Worm (Caenorhabditis elegans): ENCODE results near the gene srt-33.

ce11 chrV:14312695-14313094 lies 33.0 kb upstream of the srt-33 start, which contains the start of gene F14D7.8:
- no peak for TF ChIP-seq pqm-1 (tag; optimal IDR thresholded peaks at IDR 0.05)
- TF ChIP-seq nhr-11 (tag; optimal IDR thresholded peaks at IDR 0.05), result no peak
- no peak for TF ChIP-seq nhr-76 (tag; optimal IDR thresholded peaks at IDR 0.05)
- TF ChIP-seq jun-1 (tag; optimal IDR thresholded peaks at IDR 0.05), result no peak
- no peak for TF ChIP-seq lin-15B (tag; optimal IDR thresholded peaks at IDR 0.05)
- no peak for TF ChIP-seq nhr-67 (tag; optimal IDR thresholded peaks at IDR 0.05)
- no peak for TF ChIP-seq elt-3 (tag; optimal IDR thresholded peaks at IDR 0.05)
